Fruit fly (Drosophila melanogaster) whole organism, larva: ENCODE data around the gene Sur-8.

ENCODE experiments used
- noc ChIP-seq: fragments of 200-800 bp; sonication (Bioruptor generic); optimal IDR thresholded peaks from 3 replicates; lab custom pipeline; 2019; ENCODE audit warnings: missing biosample characterization, mild to moderate bottlenecking, missing genetic modification characterization, moderate library complexity

The Sur-8 gene

dm6 chr3R:17381916-17382315 is 20.4 kb downstream of the Sur-8 start:
- TF ChIP-seq noc (tag; lab: Kevin White, UChicago): no peak

- no peak for TF ChIP-seq noc (tag; lab: Kevin White, UChicago)
These were observed 22.6 kb downstream of the Sur-8 start, which contains the start of gene lute for dm6 chr3R:17379742-17380141. Gene lute, plus strand, starts transcription at chr3R:17379944.

dm6 chr3R:17379051-17379450 is 23.3 kb downstream of the Sur-8 start:
- TF ChIP-seq noc (tag; lab: Kevin White, UChicago): no peak

dm6 chr3R:17377503-17377902 is 24.8 kb downstream of the Sur-8 start:
- no peak for TF ChIP-seq noc (tag; lab: Kevin White, UChicago)

- no peak for TF ChIP-seq noc (tag; lab: Kevin White, UChicago)
These were observed 31.2 kb downstream of the Sur-8 start for dm6 chr3R:17371094-17371493.

- TF ChIP-seq noc (tag; lab: Kevin White, UChicago): no peak
These were observed 36.3 kb downstream of the Sur-8 start, which contains the start of gene beat-IIa for dm6 chr3R:17366023-17366422. Gene beat-IIa, minus strand, starts transcription at chr3R:17366119.

dm6 chr3R:17359370-17359769 is 42.9 kb downstream of the Sur-8 start:
- TF ChIP-seq noc (tag; lab: Kevin White, UChicago): no peak

- no peak for TF ChIP-seq noc (tag; lab: Kevin White, UChicago)
These were observed 56.1 kb downstream of the Sur-8 start for dm6 chr3R:17346212-17346611.
